Worm (Caenorhabditis elegans): ENCODE results near the gene C25E10.17.

Gene C25E10.17

ce11 chrV:9074360-9074834, 27.0 kb upstream of the C25E10.17 start:
- TF ChIP-seq unc-62 (GFP tag; optimal IDR thresholded peaks at IDR 0.05) = no peak

ce11 chrV:9073322-9074038, 26.1 kb upstream of the C25E10.17 start, which contains the start of gene oac-50:
Gene oac-50 (minus strand): TSS chrV:9073540.
- TF ChIP-seq unc-62 (GFP tag; optimal IDR thresholded peaks at IDR 0.05) = no peak

ce11 chrV:9069680-9070079, 22.3 kb upstream of the C25E10.17 start, which contains the start of gene T27E4.5:
Gene T27E4.5 (minus strand): TSS chrV:9069780.
- no peak for TF ChIP-seq unc-62 (GFP tag; optimal IDR thresholded peaks at IDR 0.05)

ce11 chrV:9067678-9068077, 20.3 kb upstream of the C25E10.17 start, which contains the start of gene fip-2:
Gene fip-2 (plus strand): TSS chrV:9067978.
- TF ChIP-seq unc-62 (GFP tag; optimal IDR thresholded peaks at IDR 0.05) = no peak

ce11 chrV:9065915-9066314, 18.5 kb upstream of the C25E10.17 start:
- no peak for TF ChIP-seq unc-62 (GFP tag; optimal IDR thresholded peaks at IDR 0.05)

ce11 chrV:9065001-9065400, 17.6 kb upstream of the C25E10.17 start:
- no peak for TF ChIP-seq unc-62 (GFP tag; optimal IDR thresholded peaks at IDR 0.05)

ce11 chrV:9063134-9063533, 15.7 kb upstream of the C25E10.17 start:
- TF ChIP-seq unc-62 (GFP tag; optimal IDR thresholded peaks at IDR 0.05) = no peak

- TF ChIP-seq unc-62 (GFP tag; optimal IDR thresholded peaks at IDR 0.05) = no peak
Observed at ce11 chrV:9062341-9062740, 14.9 kb upstream of the C25E10.17 start, which contains the start of gene C25E10.12. Gene C25E10.12 (minus strand): TSS chrV:9062441.

ce11 chrV:9059468-9059867, 12.1 kb upstream of the C25E10.17 start, which contains the start of the genes C25E10.16 and C25E10.13:
Gene C25E10.16 (minus strand): TSS chrV:9059568.
Gene C25E10.13 (plus strand): TSS chrV:9059723.
- no peak for TF ChIP-seq unc-62 (GFP tag; optimal IDR thresholded peaks at IDR 0.05)

ce11 chrV:9058627-9059026, 11.2 kb upstream of the C25E10.17 start, which contains the start of gene C25E10.11:
Gene C25E10.11 (minus strand): TSS chrV:9058727.
- TF ChIP-seq unc-62 (GFP tag; optimal IDR thresholded peaks at IDR 0.05) = no peak

- TF ChIP-seq unc-62 (GFP tag; optimal IDR thresholded peaks at IDR 0.05) = no peak
Observed at ce11 chrV:9056253-9056652, 8.8 kb upstream of the C25E10.17 start, which contains the start of gene C25E10.10. Gene C25E10.10 (minus strand): TSS chrV:9056353.

- no peak for TF ChIP-seq unc-62 (GFP tag; optimal IDR thresholded peaks at IDR 0.05)
Observed at ce11 chrV:9055644-9056043, 8.2 kb upstream of the C25E10.17 start.

- TF ChIP-seq unc-62 (GFP tag; optimal IDR thresholded peaks at IDR 0.05) = no peak
Observed at ce11 chrV:9054771-9055170, 7.4 kb upstream of the C25E10.17 start, which contains the start of gene swm-1. Gene swm-1 (minus strand): TSS chrV:9054871.

- TF ChIP-seq unc-62 (GFP tag; optimal IDR thresholded peaks at IDR 0.05) = no peak
Observed at ce11 chrV:9053969-9054368, 6.6 kb upstream of the C25E10.17 start, which contains the start of gene C25E10.8. Gene C25E10.8 (minus strand): TSS chrV:9054069.

- TF ChIP-seq unc-62 (GFP tag; optimal IDR thresholded peaks at IDR 0.05) = no peak
Observed at ce11 chrV:9053235-9053634, 5.8 kb upstream of the C25E10.17 start.

- TF ChIP-seq unc-62 (GFP tag; optimal IDR thresholded peaks at IDR 0.05) = no peak
Observed at ce11 chrV:9051100-9051499, 3.7 kb upstream of the C25E10.17 start, which contains the start of gene C25E10.7. Gene C25E10.7 (minus strand): TSS chrV:9051200.

ce11 chrV:9049271-9049670, 1.9 kb upstream of the C25E10.17 start:
- TF ChIP-seq unc-62 (GFP tag; optimal IDR thresholded peaks at IDR 0.05) = no peak
